Fruit fly (Drosophila melanogaster) S2 (cell line): ENCODE measurements around the gene opm.

ENCODE experiments used
- CG8478 ChIP-seq: fragments of >200 bp; optimal IDR thresholded peaks from 2 replicates; lab custom pipeline; 2018
- CTCF ChIP-seq, 2 experiments: fragments of >200 bp; optimal IDR thresholded peaks; 2 replicates each; lab custom pipeline; 2018

- TF ChIP-seq CTCF (optimal IDR thresholded peaks at IDR 0.05; lab: Kevin White, UChicago) (no peak), CG8478 (lab: Kevin White, UChicago) (no peak)
These were observed 46.8 kb downstream of the opm start for dm6 chrX:15019413-15019812.
